Fruit fly (Drosophila melanogaster) whole organism, embryonic: ENCODE results near the gene GCC88.

ENCODE experiments used
- Antp ChIP-seq: fragments of 200-800 bp; sonication (Bioruptor generic); optimal IDR thresholded peaks from 3 replicates; lab custom pipeline; 2016; ENCODE audit warnings: missing biosample characterization, missing genetic modification characterization
- BEAF-32 ChIP-seq: fragments of 200-800 bp; sonication (Bioruptor generic); optimal IDR thresholded peaks from 3 replicates; lab custom pipeline; 2017; ENCODE audit warnings: missing biosample characterization, missing genetic modification characterization, mild to moderate bottlenecking, moderate library complexity, missing genetic modification reagents
- CG10959 ChIP-seq: fragments of 200-800 bp; sonication (Bioruptor generic); IDR thresholded peaks from 2 replicates; pipeline ENCODE4 v1.3.6; 2022; ENCODE audit warnings: missing biosample characterization, missing genetic modification characterization
- CG13296 ChIP-seq: fragments of 200-800 bp; sonication (Bioruptor generic); optimal IDR thresholded peaks from 3 replicates; lab custom pipeline; 2018; ENCODE audit warnings: missing biosample characterization, mild to moderate bottlenecking, missing genetic modification characterization
- CG17328 ChIP-seq: fragments of 200-800 bp; sonication (Bioruptor generic); IDR thresholded peaks from 2 replicates; pipeline ENCODE4 v1.3.6; 2022; ENCODE audit warnings: missing biosample characterization, missing genetic modification characterization
- CG17829 ChIP-seq: fragments of 200-800 bp; optimal IDR thresholded peaks from 2 replicates; lab custom pipeline; 2019; ENCODE audit warnings: missing biosample characterization, mild to moderate bottlenecking, missing genetic modification characterization, moderate library complexity
- CG18011 ChIP-seq: fragments of 200-800 bp; sonication (Bioruptor generic); optimal IDR thresholded peaks from 2 replicates; lab custom pipeline; 2017; ENCODE audit warnings: missing biosample characterization, missing genetic modification characterization, mild to moderate bottlenecking, moderate library complexity, missing genotype
- CG2889 ChIP-seq: fragments of 200-800 bp; sonication (Bioruptor generic); IDR thresholded peaks from 3 replicates; pipeline ENCODE4 v1.3.6; 2022; ENCODE audit warnings: missing biosample characterization, missing genetic modification characterization
- CG30020 ChIP-seq: fragments of 200-800 bp; optimal IDR thresholded peaks from 2 replicates; lab custom pipeline; 2019; ENCODE audit warnings: missing biosample characterization, mild to moderate bottlenecking, missing genetic modification characterization, moderate library complexity
- CG31388 ChIP-seq: fragments of 200-800 bp; sonication (Bioruptor generic); optimal IDR thresholded peaks from 2 replicates; lab custom pipeline; 2016; ENCODE audit warnings: missing biosample characterization, missing genetic modification characterization
- CG3281 ChIP-seq: fragments of 200-800 bp; sonication (Bioruptor generic); optimal IDR thresholded peaks from 3 replicates; lab custom pipeline; 2017; ENCODE audit warnings: missing biosample characterization, mild to moderate bottlenecking, missing genetic modification characterization
- CG4617 ChIP-seq: fragments of 200-800 bp; sonication (Bioruptor generic); optimal IDR thresholded peaks from 3 replicates; lab custom pipeline; 2016; ENCODE audit warnings: missing biosample characterization, missing genetic modification characterization, borderline replicate concordance
- CG6254 ChIP-seq: fragments of 200-800 bp; sonication (Bioruptor generic); optimal IDR thresholded peaks from 3 replicates; lab custom pipeline; 2017; ENCODE audit warnings: mild to moderate bottlenecking, missing biosample characterization, missing genetic modification reagents, missing genetic modification characterization
- CG6272 ChIP-seq: fragments of 200-800 bp; sonication (Bioruptor generic); IDR thresholded peaks from 2 replicates; pipeline ENCODE4 v1.3.6; 2022; ENCODE audit warnings: missing biosample characterization, missing genetic modification characterization
- CG8478 ChIP-seq: fragments of >200 bp; optimal IDR thresholded peaks from 2 replicates; lab custom pipeline; 2018
- CG9609 ChIP-seq: fragments of 200-800 bp; sonication (Bioruptor generic); optimal IDR thresholded peaks from 3 replicates; lab custom pipeline; 2016; ENCODE audit warnings: missing biosample characterization, missing genetic modification characterization
- CG9932 ChIP-seq: fragments of 200-800 bp; sonication (Bioruptor generic); IDR thresholded peaks from 2 replicates; pipeline ENCODE4 v1.3.6; 2022; ENCODE audit warnings: missing biosample characterization, missing genetic modification characterization
- Chrac-16 ChIP-seq: fragments of 200-800 bp; sonication (Bioruptor generic); optimal IDR thresholded peaks from 3 replicates; lab custom pipeline; 2016; ENCODE audit warnings: missing biosample characterization, missing genetic modification characterization
- CoRest ChIP-seq: fragments of 200-800 bp; sonication (Bioruptor generic); optimal IDR thresholded peaks from 3 replicates; lab custom pipeline; 2018; ENCODE audit warnings: missing biosample characterization, mild to moderate bottlenecking, missing genetic modification characterization, moderate library complexity
- CrebB ChIP-seq: fragments of 200-800 bp; sonication (Bioruptor generic); optimal IDR thresholded peaks from 3 replicates; lab custom pipeline; 2018; ENCODE audit warnings: missing biosample characterization, mild to moderate bottlenecking, missing genetic modification characterization
- D ChIP-seq, 2 experiments: fragments of 200-800 bp in 1 of 2; fragments of >200 bp in 1 of 2; sonication (Bioruptor generic) in 1 of 2; optimal IDR thresholded peaks; 2 replicates in 1 of 2; 3 replicates in 1 of 2; lab custom pipeline; 2017; ENCODE audit warnings: mild to moderate bottlenecking in 1 of 2, missing biosample characterization in 1 of 2, missing genetic modification characterization in 1 of 2, missing genetic modification reagents in 1 of 2
- Fer3 ChIP-seq: fragments of 200-800 bp; sonication (Bioruptor generic); optimal IDR thresholded peaks from 2 replicates; lab custom pipeline; 2018; ENCODE audit warnings: missing biosample characterization, mild to moderate bottlenecking, missing genetic modification characterization, moderate library complexity
- Gsc ChIP-seq: fragments of 200-800 bp; sonication (Bioruptor generic); IDR thresholded peaks from 2 replicates; pipeline ENCODE4 v1.3.6; 2022; ENCODE audit warnings: missing biosample characterization, missing genetic modification characterization
- HmgD ChIP-seq: fragments of 200-800 bp; sonication (Bioruptor generic); optimal IDR thresholded peaks from 3 replicates; lab custom pipeline; 2016; ENCODE audit warnings: missing biosample characterization, missing genetic modification characterization
- HmgZ ChIP-seq: fragments of 200-800 bp; sonication (Bioruptor generic); optimal IDR thresholded peaks from 2 replicates; lab custom pipeline; 2018; ENCODE audit warnings: missing biosample characterization, mild to moderate bottlenecking, missing genetic modification characterization
- MESR4 ChIP-seq: fragments of 200-800 bp; sonication (Bioruptor generic); optimal IDR thresholded peaks from 2 replicates; lab custom pipeline; 2018; ENCODE audit warnings: missing biosample characterization, mild to moderate bottlenecking, missing genetic modification characterization, moderate library complexity
- Mes4 ChIP-seq: fragments of 200-800 bp; sonication (Bioruptor generic); optimal IDR thresholded peaks from 2 replicates; lab custom pipeline; 2016; ENCODE audit warnings: missing biosample characterization, missing genetic modification characterization
- Pdp1 ChIP-seq, 2 experiments: fragments of 200-800 bp; sonication (Bioruptor generic); optimal IDR thresholded peaks; 3 replicates each; lab custom pipeline; 2016; ENCODE audit warnings: missing biosample characterization in 2 of 2, missing genetic modification characterization in 2 of 2, mild to moderate bottlenecking in 1 of 2, moderate library complexity in 1 of 2
- cad ChIP-seq: fragments of >200 bp; optimal IDR thresholded peaks from 2 replicates; lab custom pipeline; 2017; ENCODE audit warnings: missing biosample characterization, missing genetic modification characterization
- cato ChIP-seq: fragments of 200-800 bp; sonication (Bioruptor generic); optimal IDR thresholded peaks from 2 replicates; lab custom pipeline; 2016; ENCODE audit warnings: missing biosample characterization, missing genetic modification characterization, borderline replicate concordance
- cg ChIP-seq: fragments of 200-800 bp; sonication (Bioruptor generic); optimal IDR thresholded peaks from 3 replicates; lab custom pipeline; 2019; ENCODE audit warnings: missing biosample characterization, mild to moderate bottlenecking, missing genetic modification characterization, moderate library complexity
- crc ChIP-seq: fragments of 200-800 bp; sonication (Bioruptor generic); optimal IDR thresholded peaks from 2 replicates; lab custom pipeline; 2016; ENCODE audit warnings: missing biosample characterization, missing genetic modification characterization
- dm ChIP-seq: fragments of 200-800 bp; sonication (Bioruptor generic); optimal IDR thresholded peaks from 3 replicates; lab custom pipeline; 2016; ENCODE audit warnings: missing biosample characterization, missing genetic modification characterization
- dmrt99B ChIP-seq: fragments of 200-800 bp; sonication (Bioruptor generic); optimal IDR thresholded peaks from 2 replicates; lab custom pipeline; 2018; ENCODE audit warnings: missing biosample characterization, mild to moderate bottlenecking, missing genetic modification characterization, moderate library complexity
- eyg ChIP-seq: fragments of 200-800 bp; sonication (Bioruptor generic); optimal IDR thresholded peaks from 3 replicates; lab custom pipeline; 2016; ENCODE audit warnings: missing biosample characterization, missing genetic modification characterization
- fru ChIP-seq: fragments of >200 bp; optimal IDR thresholded peaks from 2 replicates; lab custom pipeline; 2017
- gcm ChIP-seq: fragments of 200-800 bp; sonication (Bioruptor generic); optimal IDR thresholded peaks from 2 replicates; lab custom pipeline; 2019; ENCODE audit warnings: missing biosample characterization, mild to moderate bottlenecking, missing genetic modification characterization, moderate library complexity
- grau ChIP-seq: fragments of 200-800 bp; optimal IDR thresholded peaks from 3 replicates; lab custom pipeline; 2019; ENCODE audit warnings: missing biosample characterization, mild to moderate bottlenecking, missing genetic modification characterization, moderate library complexity
- her ChIP-seq: fragments of 200-800 bp; sonication (Bioruptor generic); optimal IDR thresholded peaks from 2 replicates; lab custom pipeline; 2016; ENCODE audit warnings: missing biosample characterization, missing genetic modification characterization
- inv ChIP-seq: fragments of 200-800 bp; sonication (Bioruptor generic); IDR thresholded peaks from 2 replicates; pipeline ENCODE4 v1.3.6; 2022; ENCODE audit warnings: missing biosample characterization, missing genetic modification characterization; ENCODE audit not compliant: partially characterized antibody
- kah ChIP-seq: fragments of 200-800 bp; sonication (Bioruptor generic); optimal IDR thresholded peaks from 2 replicates; lab custom pipeline; 2018; ENCODE audit warnings: missing biosample characterization, mild to moderate bottlenecking, missing genetic modification characterization
- lov ChIP-seq, 2 experiments: fragments of 200-800 bp in 1 of 2; fragments of >200 bp in 1 of 2; sonication (Bioruptor generic) in 1 of 2; IDR thresholded peaks in 1 of 2; optimal IDR thresholded peaks in 1 of 2; 2 replicates in 1 of 2; 3 replicates in 1 of 2; pipeline versions ENCODE4 v1.3.6 to Lab custom; 2017 to 2022; ENCODE audit warnings: missing biosample characterization in 1 of 2, missing genetic modification characterization in 1 of 2
- mam ChIP-seq: fragments of 200-800 bp; sonication (Bioruptor generic); optimal IDR thresholded peaks from 3 replicates; lab custom pipeline; 2016; ENCODE audit warnings: missing biosample characterization, missing genetic modification characterization
- org-1 ChIP-seq: fragments of 200-800 bp; sonication (Bioruptor generic); optimal IDR thresholded peaks from 2 replicates; lab custom pipeline; 2017; ENCODE audit warnings: missing biosample characterization, missing genetic modification characterization
- sisA ChIP-seq: fragments of 200-800 bp; sonication (Bioruptor generic); IDR thresholded peaks from 2 replicates; pipeline ENCODE4 v1.3.6; 2022; ENCODE audit warnings: missing biosample characterization, missing genetic modification characterization
- slou ChIP-seq: fragments of 200-800 bp; sonication (Bioruptor generic); optimal IDR thresholded peaks from 3 replicates; lab custom pipeline; 2016; ENCODE audit warnings: missing biosample characterization, missing genetic modification characterization
- slp2 ChIP-seq: fragments of 200-800 bp; sonication (Bioruptor generic); optimal IDR thresholded peaks from 2 replicates; lab custom pipeline; 2016; ENCODE audit warnings: missing biosample characterization, missing genetic modification characterization
- sob ChIP-seq: fragments of 200-800 bp; sonication (Bioruptor generic); IDR thresholded peaks from 2 replicates; pipeline ENCODE4 v1.3.6; 2022; ENCODE audit warnings: missing biosample characterization, missing genetic modification characterization
- stwl ChIP-seq: fragments of 200-800 bp; sonication (Bioruptor generic); optimal IDR thresholded peaks from 3 replicates; lab custom pipeline; 2018; ENCODE audit warnings: missing biosample characterization, mild to moderate bottlenecking, missing genetic modification characterization, moderate library complexity
- wdn ChIP-seq: fragments of 200-800 bp; sonication (Bioruptor generic); IDR thresholded peaks from 2 replicates; pipeline ENCODE4 v1.3.6; 2022; ENCODE audit warnings: missing biosample characterization, missing genetic modification characterization

GCC88 gene

DNA sequence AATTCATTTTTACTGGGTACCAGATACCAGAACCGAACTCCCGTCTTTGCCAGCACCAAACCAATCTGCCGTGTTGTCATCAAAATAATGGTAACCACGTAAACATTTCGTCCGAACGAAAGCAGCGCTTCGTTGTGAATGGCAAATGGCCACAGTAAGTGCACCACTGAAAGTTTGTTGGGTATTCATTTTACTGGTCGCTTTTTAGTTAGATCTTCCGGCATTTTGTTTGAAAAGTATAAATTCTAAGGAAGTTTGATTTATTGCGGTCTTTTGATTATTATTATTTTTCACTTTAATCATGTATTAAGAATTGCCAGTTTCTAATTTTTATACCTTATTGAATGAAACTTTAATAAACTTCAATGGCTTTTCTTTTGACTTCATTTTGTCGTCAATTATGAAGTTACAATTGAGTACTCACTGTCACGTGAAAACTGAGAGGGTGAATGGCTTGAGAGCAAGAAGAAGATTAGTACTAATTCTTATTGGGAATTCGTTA, 15.9 kb downstream of the GCC88 start, which contains the start of gene ZnT86D (continued):
- TF ChIP-seq Pdp1 (GFP tag; optimal IDR thresholded peaks at IDR 0.05; lab: Kevin White, UChicago) (peak; percentile 48 to 49), dm (GFP tag; lab: Kevin White, UChicago) (peak; percentile 21), dmrt99B (tag; lab: Kevin White, UChicago) (peak; percentile 65), cato (GFP tag; lab: Kevin White, UChicago) (no peak), MESR4 (GFP tag; lab: Kevin White, UChicago) (peak; percentile 55), CG13296 (peak; percentile 67), CG9609 (peak; percentile 38), D (optimal IDR thresholded peaks at IDR 0.05; lab: Kevin White, UChicago) (no peak), D (GFP tag; optimal IDR thresholded peaks at IDR 0.05; lab: Kevin White, UChicago) (peak; percentile 12), fru (no peak), CG31388 (no peak), slou (GFP tag; lab: Kevin White, UChicago) (peak; percentile 25), mam (GFP tag; lab: Kevin White, UChicago) (peak; percentile 60), Fer3 (tag; lab: Kevin White, UChicago) (peak; percentile 70), Chrac-16 (peak; percentile 33), CG4617 (GFP tag; lab: Kevin White, UChicago) (no peak), inv (GFP tag; lab: Robert Waterston, UW) (no peak), Mes4 (peak; percentile 26), crc (GFP tag; lab: Kevin White, UChicago) (no peak), stwl (tag; lab: Kevin White, UChicago) (peak; percentile 58), org-1 (GFP tag; lab: Kevin White, UChicago) (no peak), slp2 (GFP tag; lab: Kevin White, UChicago) (peak; percentile 35), HmgD (GFP tag; lab: Kevin White, UChicago) (no peak), CrebB (tag; lab: Kevin White, UChicago) (peak; percentile 69), CG17829 (tag; lab: Kevin White, UChicago) (peak; percentile 62), lov (optimal IDR thresholded peaks at IDR 0.05; lab: Kevin White, UChicago) (no peak), lov (GFP tag; IDR thresholded peaks at IDR 0.05; lab: Robert Waterston, UW) (no peak), HmgZ (peak; percentile 74), sob (GFP tag; lab: Robert Waterston, UW) (peak; percentile 60; the same call in 1 of the 2 replicates), her (GFP tag; lab: Kevin White, UChicago) (no peak), cad (GFP tag; lab: Kevin White, UChicago) (no peak), CG9932 (peak; percentile 77), cg (no peak), CG6272 (GFP tag; lab: Robert Waterston, UW) (no peak), grau (tag; lab: Kevin White, UChicago) (peak; percentile 99), eyg (peak; percentile 27), BEAF-32 (GFP tag; lab: Kevin White, UChicago) (peak; percentile 44), CG3281 (GFP tag; lab: Kevin White, UChicago) (peak; percentile 66), CG10959 (GFP tag; lab: Robert Waterston, UW) (no peak), Antp (GFP tag; lab: Kevin White, UChicago) (peak; percentile 49), sisA (GFP tag; lab: Robert Waterston, UW) (peak; percentile 35; the same call in 1 of the 2 replicates), CG18011 (GFP tag; lab: Kevin White, UChicago) (peak; percentile 8), CoRest (tag; lab: Kevin White, UChicago) (peak; percentile 76), CG30020 (tag; lab: Kevin White, UChicago) (peak; percentile 47), CG17328 (GFP tag; lab: Robert Waterston, UW) (no peak), Gsc (GFP tag; lab: Robert Waterston, UW) (no peak), CG6254 (GFP tag; lab: Kevin White, UChicago) (peak; percentile 5), CG8478 (no peak), wdn (0 out of 2 replicates have a peak, but pooled peaks have one; percentile 35), gcm (peak; percentile 26), CG2889 (GFP tag; lab: Robert Waterston, UW) (no peak), kah (GFP tag; lab: Kevin White, UChicago) (peak; percentile 11)
